Worm (Caenorhabditis elegans): ENCODE results near the gene C32D5.12.

Gene C32D5.12

ce11 chrII:6341076-6341475 is 17.7 kb downstream of the C32D5.12 start:
- TF ChIP-seq pqm-1 (tag; optimal IDR thresholded peaks at IDR 0.05) (peak; percentile 57), nhr-23 (tag; optimal IDR thresholded peaks at IDR 0.05) (peak; percentile 73), elt-2 (tag; optimal IDR thresholded peaks at IDR 0.05) (no peak), pha-4 (tag; optimal IDR thresholded peaks at IDR 0.05) (peak; percentile 25)

- TF ChIP-seq sea-2 (GFP tag; optimal IDR thresholded peaks at IDR 0.05) (no peak), lsy-12 (tag; optimal IDR thresholded peaks at IDR 0.05) (no peak), elt-1 (tag; optimal IDR thresholded peaks at IDR 0.05) (no peak), ZK546.5 (tag; optimal IDR thresholded peaks at IDR 0.05) (no peak), nhr-23 (tag; optimal IDR thresholded peaks at IDR 0.05) (no peak), R02D3.7 (tag; optimal IDR thresholded peaks at IDR 0.05) (no peak), mdl-1 (tag; optimal IDR thresholded peaks at IDR 0.05) (no peak), ceh-16 (tag; optimal IDR thresholded peaks at IDR 0.05) (no peak), nhr-77 (tag; optimal IDR thresholded peaks at IDR 0.05) (no peak), pqm-1 (tag; optimal IDR thresholded peaks at IDR 0.05) (no peak), nhr-237 (tag; optimal IDR thresholded peaks at IDR 0.05) (no peak), egl-27 (tag; optimal IDR thresholded peaks at IDR 0.05) (no peak), fos-1 (tag; optimal IDR thresholded peaks at IDR 0.05) (no peak), ama-1 (optimal IDR thresholded peaks at IDR 0.05) (no peak)
These were observed 18.9 kb downstream of the C32D5.12 start, which contains the start of gene C32D5.7 for ce11 chrII:6339948-6340347. Gene C32D5.7 (minus strand): TSS chrII:6340048.

- TF ChIP-seq zag-1 (tag; optimal IDR thresholded peaks at IDR 0.05) (no peak), skn-1 (tag; optimal IDR thresholded peaks at IDR 0.05) (no peak), lin-15B (tag; optimal IDR thresholded peaks at IDR 0.05) (no peak), daf-12 (tag; optimal IDR thresholded peaks at IDR 0.05) (no peak), hmg-11 (tag; optimal IDR thresholded peaks at IDR 0.05) (no peak), ZK546.5 (tag; optimal IDR thresholded peaks at IDR 0.05) (no peak), unc-39 (tag; optimal IDR thresholded peaks at IDR 0.05) (no peak), fos-1 (tag; optimal IDR thresholded peaks at IDR 0.05) (no peak), pqm-1 (tag; optimal IDR thresholded peaks at IDR 0.05) (peak; percentile 72), eor-1 (tag; optimal IDR thresholded peaks at IDR 0.05) (no peak), snpc-4 (tag; optimal IDR thresholded peaks at IDR 0.05) (no peak), nhr-76 (tag; optimal IDR thresholded peaks at IDR 0.05) (no peak), ceh-28 (tag; optimal IDR thresholded peaks at IDR 0.05) (no peak), pha-4 (tag; optimal IDR thresholded peaks at IDR 0.05) (peak; percentile 44), elt-2 (tag; optimal IDR thresholded peaks at IDR 0.05) (peak; percentile 51)
These were observed 19.3 kb downstream of the C32D5.12 start for ce11 chrII:6339511-6339910.

ce11 chrII:6335358-6335757 is 23.4 kb downstream of the C32D5.12 start, which contains the start of gene C32D5.14:
Gene C32D5.14 (plus strand): TSS chrII:6335488.
- TF ChIP-seq aly-2 (tag; optimal IDR thresholded peaks at IDR 0.05) (no peak), elt-2 (tag; optimal IDR thresholded peaks at IDR 0.05) (peak; percentile 67), nhr-11 (tag; optimal IDR thresholded peaks at IDR 0.05) (peak; percentile 18), fos-1 (tag; optimal IDR thresholded peaks at IDR 0.05) (no peak), pqm-1 (tag; optimal IDR thresholded peaks at IDR 0.05) (peak; percentile 56), nhr-76 (tag; optimal IDR thresholded peaks at IDR 0.05) (no peak), snpc-4 (tag; optimal IDR thresholded peaks at IDR 0.05) (no peak), mml-1 (tag; optimal IDR thresholded peaks at IDR 0.05) (no peak)

ce11 chrII:6334745-6335260 is 24.0 kb downstream of the C32D5.12 start:
- no peak for TF ChIP-seq pha-4 (tag; optimal IDR thresholded peaks at IDR 0.05)
- peak; percentile 64 for TF ChIP-seq elt-2 (tag; optimal IDR thresholded peaks at IDR 0.05)

ce11 chrII:6333887-6334286 is 24.9 kb downstream of the C32D5.12 start, which contains the start of gene ttc-39B:
Gene ttc-39B (minus strand): TSS chrII:6333987.
- TF ChIP-seq pqm-1 (tag; optimal IDR thresholded peaks at IDR 0.05) (no peak), nhr-237 (tag; optimal IDR thresholded peaks at IDR 0.05) (no peak), ama-1 (optimal IDR thresholded peaks at IDR 0.05) (no peak), nhr-23 (tag; optimal IDR thresholded peaks at IDR 0.05) (no peak), lin-39 (tag; optimal IDR thresholded peaks at IDR 0.05) (no peak), nfya-1 (tag; optimal IDR thresholded peaks at IDR 0.05; ENCODE audit: insufficient read depth) (no peak), unc-39 (tag; optimal IDR thresholded peaks at IDR 0.05) (no peak), unc-62 (GFP tag; optimal IDR thresholded peaks at IDR 0.05) (no peak)

Measured in whole organism, L3 larva.